Worm (Caenorhabditis elegans) whole organism, late embryonic: ENCODE results near the gene fbxb-65.

ENCODE experiments used
- dmd-4 ChIP-seq: sonication (generic microtip); optimal IDR thresholded peaks from 2 replicates; lab custom pipeline; 2016; ENCODE audit warnings: borderline replicate concordance, missing genetic modification characterization, missing compliant biosample characterization
- eyg-1 ChIP-seq: sonication (generic microtip); optimal IDR thresholded peaks from 2 replicates; lab custom pipeline; 2016; ENCODE audit warnings: missing genotype, missing genetic modification characterization, missing compliant biosample characterization

DNA sequence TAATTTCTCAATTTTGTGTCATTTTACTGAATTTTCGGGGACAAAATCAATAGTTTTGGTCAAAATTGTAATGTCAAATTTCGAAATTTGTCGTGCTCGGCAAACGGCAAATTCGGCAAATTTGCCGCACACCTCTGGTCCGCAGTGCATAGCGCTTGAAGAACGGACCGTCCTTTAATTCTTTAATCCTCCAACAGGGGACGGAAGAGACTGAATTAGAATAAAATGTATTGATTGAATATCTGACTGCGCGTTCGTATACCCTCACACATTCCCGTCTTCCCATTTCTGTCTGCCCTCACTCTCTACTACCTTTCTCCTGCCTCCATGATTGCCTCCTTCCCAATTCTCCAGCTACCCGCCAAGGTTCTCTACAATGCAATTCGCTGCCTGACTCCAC, 30.1 kb upstream of the fbxb-65 start, which contains the start of gene F55C9.14:
- TF ChIP-seq dmd-4 (tag; lab: Kevin White, UChicago) (no peak), eyg-1 (tag; lab: Kevin White, UChicago) (no peak)
